Worm (Caenorhabditis elegans) whole organism, L2 larva: ENCODE data around the gene F55G1.15.

Experiments
- F13H6.1 ChIP-seq: sonication (generic microtip); optimal IDR thresholded peaks from 2 replicates; lab custom pipeline; 2016; ENCODE audit warnings: missing genetic modification characterization, missing compliant biosample characterization
- R02D3.7 ChIP-seq: fragments of 150-350 bp; optimal IDR thresholded peaks from 2 replicates; lab custom pipeline; 2014; ENCODE audit warnings: missing biosample characterization, missing genetic modification characterization
- Y55F3AM.14 ChIP-seq: fragments of 200-800 bp; sonication (Bioruptor generic); optimal IDR thresholded peaks from 2 replicates; lab custom pipeline; 2018; ENCODE audit warnings: mild to moderate bottlenecking, missing genetic modification characterization, missing compliant biosample characterization
- ZK546.5 ChIP-seq: sonication (generic microtip); optimal IDR thresholded peaks from 2 replicates; lab custom pipeline; 2017; ENCODE audit warnings: missing biosample characterization, missing genetic modification characterization
- alr-1 ChIP-seq: fragments of 150-350 bp; optimal IDR thresholded peaks from 2 replicates; lab custom pipeline; 2014; ENCODE audit warnings: missing biosample characterization, missing genetic modification characterization
- aly-2 ChIP-seq: fragments of 150-350 bp; optimal IDR thresholded peaks from 2 replicates; lab custom pipeline; 2014; ENCODE audit warnings: missing biosample characterization, missing genetic modification characterization
- ceh-16 ChIP-seq: fragments of 150-350 bp; optimal IDR thresholded peaks from 2 replicates; lab custom pipeline; 2014; ENCODE audit warnings: missing biosample characterization, missing genetic modification characterization
- dmd-4 ChIP-seq: sonication (generic microtip); optimal IDR thresholded peaks from 2 replicates; lab custom pipeline; 2017; ENCODE audit warnings: missing biosample characterization, missing genetic modification characterization
- egl-27 ChIP-seq: sonication (generic microtip); optimal IDR thresholded peaks from 3 replicates; lab custom pipeline; 2017; ENCODE audit warnings: missing biosample characterization, missing genetic modification reagents, missing genetic modification characterization
- elt-1 ChIP-seq: fragments of 150-350 bp; optimal IDR thresholded peaks from 2 replicates; lab custom pipeline; 2014; ENCODE audit warnings: missing biosample characterization, missing genetic modification characterization
- elt-3 ChIP-seq: sonication (generic microtip); optimal IDR thresholded peaks from 2 replicates; lab custom pipeline; 2017; ENCODE audit warnings: missing biosample characterization, missing genetic modification characterization
- fos-1 ChIP-seq: fragments of 150-350 bp; optimal IDR thresholded peaks from 2 replicates; lab custom pipeline; 2014; ENCODE audit warnings: missing biosample characterization, missing genetic modification characterization
- lin-11 ChIP-seq: fragments of 150-350 bp; sonication (generic microtip); optimal IDR thresholded peaks from 2 replicates; lab custom pipeline; 2014; ENCODE audit warnings: missing biosample characterization, missing genetic modification characterization, inconsistent platforms, mixed read lengths
- mab-5 ChIP-seq: fragments of 150-350 bp; optimal IDR thresholded peaks from 2 replicates; lab custom pipeline; 2014; ENCODE audit warnings: missing biosample characterization, missing genetic modification characterization
- nhr-10 ChIP-seq: sonication (generic microtip); optimal IDR thresholded peaks from 2 replicates; lab custom pipeline; 2017; ENCODE audit warnings: missing biosample characterization, missing genetic modification characterization
- nhr-11 ChIP-seq: fragments of 150-350 bp; optimal IDR thresholded peaks from 2 replicates; lab custom pipeline; 2014; ENCODE audit warnings: missing biosample characterization, missing genetic modification characterization
- nhr-129 ChIP-seq: fragments of 150-350 bp; optimal IDR thresholded peaks from 2 replicates; lab custom pipeline; 2014; ENCODE audit warnings: missing biosample characterization, missing genetic modification characterization
- nhr-21 ChIP-seq: fragments of 150-350 bp; optimal IDR thresholded peaks from 2 replicates; lab custom pipeline; 2014; ENCODE audit warnings: missing biosample characterization, missing genetic modification characterization
- nhr-23 ChIP-seq: fragments of 150-350 bp; optimal IDR thresholded peaks from 2 replicates; lab custom pipeline; 2014; ENCODE audit warnings: missing biosample characterization, missing genetic modification reagents, missing genetic modification characterization
- nhr-25 ChIP-seq: fragments of 150-350 bp; sonication (generic microtip); optimal IDR thresholded peaks from 3 replicates; lab custom pipeline; 2014; ENCODE audit warnings: missing biosample characterization, missing genetic modification characterization
- nhr-6 ChIP-seq: fragments of 150-350 bp; optimal IDR thresholded peaks from 2 replicates; lab custom pipeline; 2014; ENCODE audit warnings: missing biosample characterization, missing genetic modification characterization
- nhr-77 ChIP-seq: fragments of 150-350 bp; optimal IDR thresholded peaks from 2 replicates; lab custom pipeline; 2014; ENCODE audit warnings: missing biosample characterization, missing genetic modification characterization
- sem-4 ChIP-seq: fragments of 150-350 bp; optimal IDR thresholded peaks from 2 replicates; lab custom pipeline; 2014; ENCODE audit warnings: missing biosample characterization, missing genetic modification reagents, missing genetic modification characterization
- skn-1 ChIP-seq: sonication (generic microtip); optimal IDR thresholded peaks from 2 replicates; lab custom pipeline; 2017; ENCODE audit warnings: missing biosample characterization, missing genetic modification characterization
- sma-3 ChIP-seq: sonication (generic microtip); optimal IDR thresholded peaks from 2 replicates; lab custom pipeline; 2016; ENCODE audit warnings: missing genetic modification reagents, missing genetic modification characterization, missing compliant biosample characterization
- sma-9 ChIP-seq, 2 experiments: fragments of 150-350 bp in 1 of 2; sonication (generic microtip) in 1 of 2; optimal IDR thresholded peaks; 2 replicates each; lab custom pipeline; 2014 to 2016; ENCODE audit warnings: missing genetic modification characterization in 2 of 2, mild to moderate bottlenecking in 1 of 2, missing biosample characterization in 1 of 2, missing compliant biosample characterization in 1 of 2, missing genetic modification reagents in 1 of 2, moderate library complexity in 1 of 2
- snpc-4 ChIP-seq: fragments of 150-350 bp; optimal IDR thresholded peaks from 2 replicates; lab custom pipeline; 2014; ENCODE audit warnings: missing biosample characterization, missing genetic modification characterization
- unc-39 ChIP-seq: fragments of 150-350 bp; optimal IDR thresholded peaks from 2 replicates; lab custom pipeline; 2014; ENCODE audit warnings: missing biosample characterization, missing genetic modification characterization
- unc-55 ChIP-seq: fragments of 150-350 bp; sonication (generic microtip); optimal IDR thresholded peaks from 3 replicates; lab custom pipeline; 2014; ENCODE audit warnings: missing biosample characterization, missing genetic modification reagents, missing genetic modification characterization
- unc-62 ChIP-seq: fragments of 150-350 bp; optimal IDR thresholded peaks from 2 replicates; lab custom pipeline; 2014; ENCODE audit warnings: missing biosample characterization, missing genetic modification reagents, missing genetic modification characterization
- ztf-11 ChIP-seq: sonication (generic microtip); optimal IDR thresholded peaks from 2 replicates; lab custom pipeline; 2017; ENCODE audit warnings: missing biosample characterization, missing genetic modification characterization

The F55G1.15 gene

ce11 chrIV:7469782-7470413, 31.3 kb downstream of the F55G1.15 start, which contains the start of gene F55G1.7:
Gene F55G1.7, minus strand, starts transcription at chrIV:7469832.
- TF ChIP-seq sma-9 (GFP tag; optimal IDR thresholded peaks at IDR 0.05; lab: Kevin White, UChicago) = peak; percentile 47
- no peak for TF ChIP-seq sma-9 (tag; optimal IDR thresholded peaks at IDR 0.05; lab: Kevin White, UChicago)
- no peak for TF ChIP-seq nhr-6 (tag; lab: Kevin White, UChicago)

ce11 chrIV:7468638-7469037, 32.6 kb downstream of the F55G1.15 start:
- peak; percentile 62 for TF ChIP-seq fos-1 (tag; lab: Kevin White, UChicago)
- no peak for TF ChIP-seq ceh-16 (tag; lab: Kevin White, UChicago)
- no peak for TF ChIP-seq unc-39 (tag; lab: Kevin White, UChicago)
- no peak for TF ChIP-seq snpc-4 (tag; lab: Kevin White, UChicago)
- no peak for TF ChIP-seq dmd-4 (tag; lab: Kevin White, UChicago)

- TF ChIP-seq skn-1 = no peak
- peak; percentile 12 for TF ChIP-seq fos-1 (tag; lab: Kevin White, UChicago)
- TF ChIP-seq nhr-129 (tag; lab: Kevin White, UChicago) = no peak
- no peak for TF ChIP-seq ZK546.5
- no peak for TF ChIP-seq unc-55
- no peak for TF ChIP-seq egl-27 (tag; lab: Kevin White, UChicago)
- TF ChIP-seq nhr-10 (tag; lab: Kevin White, UChicago) = no peak
Measured at ce11 chrIV:7467170-7467569, 34.1 kb downstream of the F55G1.15 start.

ce11 chrIV:7465857-7466256, 35.4 kb downstream of the F55G1.15 start, which contains the start of gene F13B6.3:
Gene F13B6.3, minus strand, starts transcription at chrIV:7465957.
- no peak for TF ChIP-seq nhr-21 (tag; lab: Kevin White, UChicago)
- TF ChIP-seq R02D3.7 (tag; lab: Kevin White, UChicago) = no peak
- no peak for TF ChIP-seq unc-55
- TF ChIP-seq Y55F3AM.14 (GFP tag; lab: Kevin White, UChicago) = no peak
- no peak for TF ChIP-seq elt-1 (tag; lab: Kevin White, UChicago)
- no peak for TF ChIP-seq ztf-11 (tag; lab: Kevin White, UChicago)
- no peak for TF ChIP-seq nhr-11 (tag; lab: Kevin White, UChicago)
- TF ChIP-seq F13H6.1 (tag; lab: Kevin White, UChicago) = no peak
- TF ChIP-seq nhr-23 (tag; lab: Kevin White, UChicago) = no peak
- no peak for TF ChIP-seq nhr-10 (tag; lab: Kevin White, UChicago)
- TF ChIP-seq unc-62 (GFP tag; lab: Kevin White, UChicago) = no peak
- TF ChIP-seq alr-1 = no peak
- no peak for TF ChIP-seq sem-4 (tag; lab: Kevin White, UChicago)
- TF ChIP-seq elt-3 = no peak
- no peak for TF ChIP-seq nhr-25 (tag; lab: Kevin White, UChicago)

ce11 chrIV:7460225-7460624, 41.0 kb downstream of the F55G1.15 start, which contains the start of gene F13B6.2:
Gene F13B6.2, minus strand, starts transcription at chrIV:7460325.
- no peak for TF ChIP-seq nhr-6 (tag; lab: Kevin White, UChicago)
- TF ChIP-seq fos-1 (tag; lab: Kevin White, UChicago) = peak; percentile 34

ce11 chrIV:7456225-7456624, 45.0 kb downstream of the F55G1.15 start, which contains the start of gene F13B6.1:
Gene F13B6.1, plus strand, starts transcription at chrIV:7456525.
- TF ChIP-seq egl-27 (tag; lab: Kevin White, UChicago) (no peak), elt-3 (no peak), unc-55 (no peak), nhr-77 (tag; lab: Kevin White, UChicago) (no peak), sma-9 (GFP tag; optimal IDR thresholded peaks at IDR 0.05; lab: Kevin White, UChicago) (no peak), sma-9 (tag; optimal IDR thresholded peaks at IDR 0.05; lab: Kevin White, UChicago) (no peak), mab-5 (tag; lab: Kevin White, UChicago) (no peak), nhr-25 (tag; lab: Kevin White, UChicago) (no peak), nhr-11 (tag; lab: Kevin White, UChicago) (no peak), lin-11 (tag; lab: Kevin White, UChicago) (no peak), aly-2 (tag; lab: Kevin White, UChicago) (no peak), R02D3.7 (tag; lab: Kevin White, UChicago) (no peak), sma-3 (GFP tag; lab: Kevin White, UChicago) (no peak)
